Worm (Caenorhabditis elegans) whole organism, L3 larva: ENCODE data around the gene srz-37.
"Not testable (repeated sequence)": the region's sequence is repeated elsewhere in the genome, so short reads cannot be mapped to it uniquely, and the experiment has no call there.

ENCODE experiments used
- ZK546.5 ChIP-seq: sonication (generic microtip); optimal IDR thresholded peaks from 2 replicates; lab custom pipeline; 2017; ENCODE audit warnings: missing biosample characterization, missing genetic modification characterization
- aly-2 ChIP-seq: fragments of 150-350 bp; optimal IDR thresholded peaks from 2 replicates; lab custom pipeline; 2014; ENCODE audit warnings: missing biosample characterization, missing genetic modification characterization
- ama-1 ChIP-seq: fragments of 150-350 bp; optimal IDR thresholded peaks from 2 replicates; lab custom pipeline; 2018
- ceh-16 ChIP-seq: sonication (generic microtip); optimal IDR thresholded peaks from 2 replicates; lab custom pipeline; 2017; ENCODE audit warnings: missing biosample characterization, missing genetic modification characterization
- ceh-9 ChIP-seq: sonication (generic microtip); optimal IDR thresholded peaks from 2 replicates; lab custom pipeline; 2018; ENCODE audit warnings: missing biosample characterization, missing genetic modification characterization
- egl-27 ChIP-seq: sonication (generic microtip); optimal IDR thresholded peaks from 4 replicates; lab custom pipeline; 2017; ENCODE audit warnings: missing biosample characterization, missing genetic modification reagents, missing genetic modification characterization
- elt-3 ChIP-seq, 3 experiments: fragments of 150-350 bp in 1 of 3; sonication (generic microtip) in 2 of 3; optimal IDR thresholded peaks; 2 replicates in 2 of 3; 4 replicates in 1 of 3; lab custom pipeline; 2014 to 2017; ENCODE audit warnings: missing biosample characterization in 3 of 3, missing genetic modification characterization in 3 of 3
- lin-15B ChIP-seq: fragments of 150-350 bp; optimal IDR thresholded peaks from 2 replicates; lab custom pipeline; 2014; ENCODE audit warnings: missing biosample characterization, missing genetic modification characterization
- nhr-12 ChIP-seq: fragments of 150-350 bp; optimal IDR thresholded peaks from 2 replicates; lab custom pipeline; 2014; ENCODE audit warnings: missing biosample characterization, missing genetic modification characterization
- nhr-237 ChIP-seq: fragments of 150-350 bp; optimal IDR thresholded peaks from 2 replicates; lab custom pipeline; 2014; ENCODE audit warnings: missing biosample characterization, missing genetic modification characterization
- nhr-28 ChIP-seq: fragments of 150-350 bp; optimal IDR thresholded peaks from 2 replicates; lab custom pipeline; 2014; ENCODE audit warnings: missing biosample characterization, missing genetic modification characterization
- unc-62 ChIP-seq: fragments of 150-350 bp; sonication (generic microtip); optimal IDR thresholded peaks from 4 replicates; lab custom pipeline; 2014; ENCODE audit warnings: missing biosample characterization, missing genetic modification reagents, missing genetic modification characterization

DNA sequence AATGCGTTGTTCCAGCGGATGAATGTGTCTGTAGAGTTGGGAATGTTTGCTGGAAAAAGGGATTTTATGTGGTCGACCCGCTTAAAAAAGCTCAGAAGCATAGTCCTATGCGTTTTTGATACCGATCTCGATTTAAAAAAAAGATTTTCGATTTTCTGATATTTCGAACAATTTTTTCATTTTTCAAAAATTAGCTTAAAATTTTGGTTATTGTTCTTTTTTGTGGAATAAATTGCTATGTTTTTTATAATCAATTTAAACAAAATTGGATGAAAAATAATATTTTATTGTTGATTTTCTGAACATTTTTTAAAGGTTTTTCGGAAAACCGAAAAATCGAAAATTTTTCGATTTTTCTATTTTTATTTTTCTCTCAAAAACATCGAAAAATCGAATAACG, 48.3 kb downstream of the srz-37 start, which contains the start of gene C04C3.7:
- not testable (repeated sequence) for TF ChIP-seq nhr-28 (tag; lab: Kevin White, UChicago); ceh-9 (tag; lab: Kevin White, UChicago); elt-3 (tag; optimal IDR thresholded peaks at IDR 0.05; lab: Kevin White, UChicago); nhr-237 (tag; lab: Kevin White, UChicago); unc-62; lin-15B (tag; lab: Kevin White, UChicago); ama-1; nhr-12 (tag; lab: Kevin White, UChicago); aly-2 (tag; lab: Kevin White, UChicago); egl-27 (tag; lab: Kevin White, UChicago); ceh-16; ZK546.5 (tag; lab: Kevin White, UChicago)
